Worm (Caenorhabditis elegans): ENCODE measurements around the gene twk-18.

DNA sequence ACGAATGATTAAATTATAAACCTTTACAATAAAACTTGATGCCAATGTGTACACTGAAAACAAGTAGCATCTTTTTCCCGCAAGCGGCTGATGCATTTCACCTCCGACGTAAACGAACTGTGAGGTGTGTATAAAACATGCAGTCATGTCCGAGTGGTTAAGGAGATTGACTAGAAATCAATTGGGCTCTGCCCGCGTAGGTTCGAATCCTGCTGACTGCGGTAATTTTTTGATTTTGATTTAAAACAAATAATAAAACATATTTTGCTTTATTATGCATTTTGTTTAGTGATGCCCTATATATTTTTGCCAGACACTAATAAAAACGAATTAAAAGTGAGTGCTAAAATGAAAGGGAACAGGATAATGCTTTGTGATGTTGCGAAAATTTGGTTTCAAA lies 16.5 kb upstream of the twk-18 start:
- TF ChIP-seq egl-27 (tag; optimal IDR thresholded peaks at IDR 0.05) (no peak), lsy-2 (tag; optimal IDR thresholded peaks at IDR 0.05) (peak; percentile 19 to 36), nhr-12 (tag; optimal IDR thresholded peaks at IDR 0.05) (no peak), lin-39 (tag; optimal IDR thresholded peaks at IDR 0.05) (no peak), unc-62 (GFP tag; optimal IDR thresholded peaks at IDR 0.05) (no peak), ama-1 (optimal IDR thresholded peaks at IDR 0.05) (no peak), lin-13 (GFP tag; optimal IDR thresholded peaks at IDR 0.05) (peak; percentile 32), sma-3 (GFP tag; optimal IDR thresholded peaks at IDR 0.05) (peak; percentile 44)
